Worm (Caenorhabditis elegans) whole organism, L2 larva: ENCODE results near the gene F19B10.2.

ENCODE experiments used
- C34F6.9 ChIP-seq: fragments of 150-350 bp; optimal IDR thresholded peaks from 2 replicates; lab custom pipeline; 2014; ENCODE audit warnings: missing biosample characterization, missing genetic modification characterization
- R02D3.7 ChIP-seq: fragments of 150-350 bp; optimal IDR thresholded peaks from 2 replicates; lab custom pipeline; 2014; ENCODE audit warnings: missing biosample characterization, missing genetic modification characterization
- Y55F3AM.14 ChIP-seq: fragments of 200-800 bp; sonication (Bioruptor generic); optimal IDR thresholded peaks from 2 replicates; lab custom pipeline; 2018; ENCODE audit warnings: mild to moderate bottlenecking, missing genetic modification characterization, missing compliant biosample characterization
- aly-2 ChIP-seq: fragments of 150-350 bp; optimal IDR thresholded peaks from 2 replicates; lab custom pipeline; 2014; ENCODE audit warnings: missing biosample characterization, missing genetic modification characterization
- ama-1 ChIP-seq: fragments of 150-350 bp; optimal IDR thresholded peaks from 2 replicates; lab custom pipeline; 2018; ENCODE audit warnings: inconsistent platforms
- blmp-1 ChIP-seq: sonication (generic microtip); optimal IDR thresholded peaks from 2 replicates; lab custom pipeline; 2017; ENCODE audit warnings: missing genetic modification characterization, mild to moderate bottlenecking, missing compliant biosample characterization, antibody characterized with exemption, moderate library complexity; ENCODE audit not compliant: insufficient read depth
- crh-2 ChIP-seq: sonication (generic microtip); optimal IDR thresholded peaks from 2 replicates; lab custom pipeline; 2017; ENCODE audit warnings: missing biosample characterization, missing genetic modification characterization
- egl-27 ChIP-seq: sonication (generic microtip); optimal IDR thresholded peaks from 3 replicates; lab custom pipeline; 2017; ENCODE audit warnings: missing biosample characterization, missing genetic modification reagents, missing genetic modification characterization
- elt-1 ChIP-seq: fragments of 150-350 bp; optimal IDR thresholded peaks from 2 replicates; lab custom pipeline; 2014; ENCODE audit warnings: missing biosample characterization, missing genetic modification characterization
- lin-11 ChIP-seq: fragments of 150-350 bp; sonication (generic microtip); optimal IDR thresholded peaks from 2 replicates; lab custom pipeline; 2014; ENCODE audit warnings: missing biosample characterization, missing genetic modification characterization, inconsistent platforms, mixed read lengths
- lin-13 ChIP-seq: fragments of 150-350 bp; optimal IDR thresholded peaks from 2 replicates; lab custom pipeline; 2014; ENCODE audit warnings: missing biosample characterization, missing genetic modification reagents, missing genetic modification characterization
- lin-39 ChIP-seq: fragments of 150-350 bp; optimal IDR thresholded peaks from 2 replicates; lab custom pipeline; 2014; ENCODE audit warnings: missing biosample characterization, missing genetic modification reagents, missing genetic modification characterization
- lsy-2 ChIP-seq, 2 experiments: fragments of 150-350 bp in 1 of 2; sonication (generic microtip) in 1 of 2; optimal IDR thresholded peaks; 2 replicates each; lab custom pipeline; 2014 to 2017; ENCODE audit warnings: missing biosample characterization in 2 of 2, missing genetic modification characterization in 2 of 2
- mbf-1 ChIP-seq: sonication (generic microtip); optimal IDR thresholded peaks from 2 replicates; lab custom pipeline; 2017; ENCODE audit warnings: missing biosample characterization, missing genetic modification characterization
- mdl-1 ChIP-seq, 2 experiments: fragments of 150-350 bp in 1 of 2; sonication (generic microtip) in 1 of 2; optimal IDR thresholded peaks; 2 replicates each; lab custom pipeline; 2017; ENCODE audit warnings: missing biosample characterization in 2 of 2, missing genetic modification characterization in 2 of 2
- nhr-12 ChIP-seq: fragments of 150-350 bp; optimal IDR thresholded peaks from 2 replicates; lab custom pipeline; 2014; ENCODE audit warnings: missing biosample characterization, missing genetic modification characterization
- nhr-129 ChIP-seq: fragments of 150-350 bp; optimal IDR thresholded peaks from 2 replicates; lab custom pipeline; 2014; ENCODE audit warnings: missing biosample characterization, missing genetic modification characterization
- nhr-25 ChIP-seq: fragments of 150-350 bp; sonication (generic microtip); optimal IDR thresholded peaks from 3 replicates; lab custom pipeline; 2014; ENCODE audit warnings: missing biosample characterization, missing genetic modification characterization
- nhr-6 ChIP-seq: fragments of 150-350 bp; optimal IDR thresholded peaks from 2 replicates; lab custom pipeline; 2014; ENCODE audit warnings: missing biosample characterization, missing genetic modification characterization
- nhr-77 ChIP-seq: fragments of 150-350 bp; optimal IDR thresholded peaks from 2 replicates; lab custom pipeline; 2014; ENCODE audit warnings: missing biosample characterization, missing genetic modification characterization
- peb-1 ChIP-seq: fragments of 150-350 bp; optimal IDR thresholded peaks from 2 replicates; lab custom pipeline; 2014; ENCODE audit warnings: missing biosample characterization, missing genetic modification characterization
- sma-3 ChIP-seq: sonication (generic microtip); optimal IDR thresholded peaks from 2 replicates; lab custom pipeline; 2016; ENCODE audit warnings: missing genetic modification reagents, missing genetic modification characterization, missing compliant biosample characterization
- sma-9 ChIP-seq, 2 experiments: fragments of 150-350 bp in 1 of 2; sonication (generic microtip) in 1 of 2; optimal IDR thresholded peaks; 2 replicates each; lab custom pipeline; 2014 to 2016; ENCODE audit warnings: missing genetic modification characterization in 2 of 2, mild to moderate bottlenecking in 1 of 2, missing biosample characterization in 1 of 2, missing compliant biosample characterization in 1 of 2, missing genetic modification reagents in 1 of 2, moderate library complexity in 1 of 2
- snpc-4 ChIP-seq: fragments of 150-350 bp; optimal IDR thresholded peaks from 2 replicates; lab custom pipeline; 2014; ENCODE audit warnings: missing biosample characterization, missing genetic modification characterization
- unc-55 ChIP-seq: fragments of 150-350 bp; sonication (generic microtip); optimal IDR thresholded peaks from 3 replicates; lab custom pipeline; 2014; ENCODE audit warnings: missing biosample characterization, missing genetic modification reagents, missing genetic modification characterization
- unc-62 ChIP-seq: fragments of 150-350 bp; optimal IDR thresholded peaks from 2 replicates; lab custom pipeline; 2014; ENCODE audit warnings: missing biosample characterization, missing genetic modification reagents, missing genetic modification characterization
- zag-1 ChIP-seq: fragments of 150-350 bp; optimal IDR thresholded peaks from 2 replicates; lab custom pipeline; 2014; ENCODE audit warnings: missing biosample characterization, missing genetic modification characterization
- ztf-1 ChIP-seq: fragments of 200-800 bp; sonication (Bioruptor generic); conservative IDR thresholded peaks from 2 replicates; pipeline ENCODE4 v1.3.6; 2022; ENCODE audit warnings: missing genetic modification characterization, missing compliant biosample characterization
- ztf-4 ChIP-seq: fragments of 150-350 bp; optimal IDR thresholded peaks from 2 replicates; lab custom pipeline; 2014; ENCODE audit warnings: missing biosample characterization, missing genetic modification characterization

F19B10.2 gene

DNA sequence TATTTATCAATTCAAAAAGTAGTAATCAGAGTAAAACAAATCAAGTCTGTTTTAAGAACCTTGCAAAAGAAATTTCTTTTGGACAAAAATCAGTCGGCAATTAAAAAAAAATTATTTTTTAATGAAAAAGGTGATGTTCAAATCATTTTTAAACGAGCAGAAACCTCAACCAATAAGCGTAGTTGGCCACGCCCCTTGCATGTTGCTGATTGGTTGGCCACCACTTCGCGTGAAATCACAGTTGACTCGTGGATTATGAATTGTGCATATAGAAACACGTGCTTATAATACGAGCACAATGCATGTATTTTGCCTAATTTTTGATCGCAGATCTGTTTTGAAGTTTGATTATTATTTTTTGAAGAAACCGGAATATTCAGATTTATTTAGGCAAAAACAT is 10.1 kb upstream of the F19B10.2 start:
- TF ChIP-seq unc-55 (GFP tag; lab: Kevin White, UChicago): no peak

DNA sequence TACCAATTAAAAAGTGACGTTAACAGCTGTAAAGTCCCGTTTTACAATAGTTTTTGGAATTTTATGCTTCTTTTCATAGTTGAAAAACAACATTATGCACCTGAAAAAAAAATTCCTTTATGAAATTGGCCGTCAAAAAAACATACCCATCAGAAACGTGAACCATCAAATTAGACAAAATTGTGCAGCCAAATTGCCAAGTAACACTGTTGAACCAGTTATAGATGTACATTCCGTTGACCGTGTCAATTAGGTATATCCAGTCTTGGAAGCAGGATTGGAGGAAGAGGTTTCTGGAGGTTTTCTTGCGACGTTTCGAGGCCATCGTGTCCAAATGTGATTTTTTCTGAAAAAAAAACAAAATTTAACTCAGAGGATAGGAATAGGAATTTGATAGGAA is 6.0 kb upstream of the F19B10.2 start, which contains the start of gene srx-97:
srx-97 (minus strand) TSS at position 101 of the 400 bp plus-strand sequence.
- no peak for TF ChIP-seq zag-1 (tag; lab: Kevin White, UChicago)
- no peak for TF ChIP-seq mbf-1 (tag; lab: Kevin White, UChicago)

DNA sequence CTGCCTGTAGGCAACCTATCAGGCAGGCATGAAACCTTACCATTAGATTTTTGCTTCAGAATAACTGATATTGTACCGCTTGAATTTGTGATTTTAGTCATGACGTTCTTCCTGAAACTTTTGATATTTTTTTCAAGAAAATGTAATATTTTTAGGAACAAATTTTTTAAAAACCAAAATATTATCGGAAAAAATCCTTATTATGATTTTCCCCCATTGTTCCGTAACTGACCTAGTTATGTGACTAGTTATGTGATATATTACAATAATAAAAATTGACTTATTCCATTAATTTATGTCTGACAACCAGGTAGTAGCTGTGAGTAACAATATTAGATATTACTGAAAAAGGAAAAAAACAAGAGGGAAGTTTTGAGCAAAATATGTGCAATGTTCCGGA is 4.3 kb upstream of the F19B10.2 start, which contains the start of gene srx-98:
srx-98 (minus strand) TSS at position 101 of the 400 bp plus-strand sequence.
- no peak for TF ChIP-seq snpc-4 (tag; lab: Kevin White, UChicago)
- no peak for TF ChIP-seq nhr-77

DNA sequence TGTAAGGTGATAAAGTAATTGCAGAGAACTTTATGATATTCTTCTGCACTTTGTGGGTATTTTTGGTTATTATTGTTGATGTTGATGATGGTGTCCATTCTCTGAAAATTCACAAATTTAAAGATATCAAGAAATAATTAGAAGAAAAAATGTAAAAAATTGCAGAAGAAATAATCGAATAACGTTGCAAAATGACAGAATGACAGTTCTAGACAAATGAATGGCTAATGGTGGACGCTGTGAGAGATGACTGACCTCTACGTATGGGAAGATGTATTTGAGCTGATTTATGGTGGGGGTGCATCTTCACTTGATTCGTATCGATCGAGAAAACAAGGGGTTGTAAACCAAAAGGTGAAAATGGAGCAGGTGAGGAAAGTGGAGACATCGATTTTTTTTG is 1.8 kb upstream of the F19B10.2 start, which contains the start of gene sea-1:
sea-1 (minus strand) TSS at position 101 of the 400 bp plus-strand sequence.
- no peak for TF ChIP-seq mdl-1 (tag; optimal IDR thresholded peaks at IDR 0.05; lab: Kevin White, UChicago)
- no peak for TF ChIP-seq unc-55 (GFP tag; lab: Kevin White, UChicago)
- no peak for TF ChIP-seq peb-1 (tag; lab: Kevin White, UChicago)
- no peak for TF ChIP-seq ztf-4 (tag; lab: Kevin White, UChicago)
- no peak for TF ChIP-seq zag-1 (tag; lab: Kevin White, UChicago)
- no peak for TF ChIP-seq Y55F3AM.14
- TF ChIP-seq sma-9 (GFP tag; optimal IDR thresholded peaks at IDR 0.05; lab: Kevin White, UChicago): no peak
- no peak for TF ChIP-seq sma-9 (tag; optimal IDR thresholded peaks at IDR 0.05; lab: Kevin White, UChicago)
- TF ChIP-seq blmp-1 (tag; lab: Kevin White, UChicago): no peak
- no peak for TF ChIP-seq R02D3.7 (tag; lab: Kevin White, UChicago)

DNA sequence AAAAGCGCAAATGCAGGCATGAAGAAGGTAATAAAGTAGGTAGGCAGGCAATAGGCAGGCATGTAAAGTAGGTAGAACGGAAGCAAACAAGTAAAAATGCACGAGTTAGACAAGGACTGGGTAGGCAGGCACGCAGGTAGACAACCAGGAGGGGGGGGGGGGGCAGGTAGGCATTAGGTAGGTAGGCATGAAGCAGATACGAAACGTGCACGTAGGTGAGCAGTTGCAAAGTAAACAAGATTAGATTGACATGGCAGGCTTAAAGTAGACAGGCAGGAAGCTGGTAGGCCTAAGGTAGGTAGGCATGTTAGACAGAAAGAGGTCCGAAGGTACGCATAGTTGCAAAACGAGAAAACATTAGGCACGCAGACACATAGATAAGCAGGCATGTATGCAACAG is 3.7 kb downstream of the F19B10.2 start:
- TF ChIP-seq ztf-1 (GFP tag; lab: Robert Waterston, UW): no peak
- no peak for TF ChIP-seq ztf-4 (tag; lab: Kevin White, UChicago)
- TF ChIP-seq C34F6.9 (tag; lab: Kevin White, UChicago): no peak
- no peak for TF ChIP-seq nhr-77
- TF ChIP-seq nhr-25 (tag; lab: Kevin White, UChicago): no peak
- no peak for TF ChIP-seq lin-13
- no peak for TF ChIP-seq nhr-12 (tag; lab: Kevin White, UChicago)
- no peak for TF ChIP-seq lin-39 (tag; lab: Kevin White, UChicago)
- TF ChIP-seq nhr-6: no peak
- no peak for TF ChIP-seq crh-2 (tag; lab: Kevin White, UChicago)
- TF ChIP-seq lin-11 (tag; lab: Kevin White, UChicago): no peak
- no peak for TF ChIP-seq elt-1 (tag; lab: Kevin White, UChicago)
- TF ChIP-seq nhr-129: no peak
- TF ChIP-seq snpc-4 (tag; lab: Kevin White, UChicago): no peak
- no peak for TF ChIP-seq aly-2 (tag; lab: Kevin White, UChicago)
- no peak for TF ChIP-seq sma-3 (GFP tag; lab: Kevin White, UChicago)
- TF ChIP-seq unc-62 (GFP tag; lab: Kevin White, UChicago): no peak
- no peak for TF ChIP-seq ama-1

DNA sequence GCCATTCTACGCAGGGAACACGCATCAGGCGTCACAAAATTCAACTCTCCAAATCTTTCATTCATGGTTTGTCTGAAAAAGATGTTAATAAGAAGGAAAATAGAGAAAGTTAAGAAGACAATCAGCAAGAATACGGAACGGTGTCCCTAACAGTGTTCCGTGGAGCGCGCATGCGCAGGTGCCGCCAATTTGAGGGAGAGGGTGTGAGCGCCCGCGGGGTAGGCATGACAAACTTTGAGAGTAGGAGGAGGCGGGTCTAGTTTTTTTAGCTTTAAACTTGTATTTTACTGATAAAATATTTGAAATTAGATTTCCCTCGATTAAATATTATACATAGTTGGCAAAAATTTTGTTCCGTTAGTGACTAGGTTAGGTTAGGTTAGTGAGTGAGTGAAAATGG is 5.1 kb downstream of the F19B10.2 start:
- TF ChIP-seq egl-27 (tag; lab: Kevin White, UChicago) (no peak), lsy-2 (tag; optimal IDR thresholded peaks at IDR 0.05; lab: Kevin White, UChicago) (no peak), aly-2 (tag; lab: Kevin White, UChicago) (no peak), nhr-6 (no peak), ztf-1 (GFP tag; lab: Robert Waterston, UW) (no peak)
